Worm (Caenorhabditis elegans): ENCODE results near the gene mrps-18.C.

Gene mrps-18.C

DNA sequence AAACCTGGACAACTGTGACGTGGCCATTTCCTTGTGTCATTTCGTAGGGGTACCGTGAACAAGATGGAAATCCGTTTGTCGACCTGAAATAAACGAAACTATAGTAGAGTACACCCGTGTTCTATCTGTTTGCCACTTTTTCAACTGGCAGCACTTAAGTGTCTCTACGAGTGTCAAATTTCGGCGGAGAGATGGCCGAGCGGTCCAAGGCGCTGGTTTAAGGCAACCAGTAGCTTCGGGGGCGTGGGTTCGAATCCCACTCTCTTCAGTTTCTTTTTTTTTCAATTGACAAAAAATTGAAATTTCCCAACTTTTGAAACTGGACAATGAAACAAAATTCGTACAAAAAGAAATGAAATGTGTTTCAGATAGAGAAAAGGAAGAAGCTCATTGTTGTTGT, 14.4 kb upstream of the mrps-18.C start (continued):
- TF ChIP-seq ceh-32 (tag; optimal IDR thresholded peaks at IDR 0.05; ENCODE audit: poor library complexity) (no peak), mep-1 (tag; optimal IDR thresholded peaks at IDR 0.05) (peak; percentile 35), D1046.2 (GFP tag; IDR thresholded peaks at IDR 0.05) (no peak), snpc-4 (tag; optimal IDR thresholded peaks at IDR 0.05) (no peak), dmd-6 (GFP tag; IDR thresholded peaks at IDR 0.05) (peak; percentile 43), ces-1 (GFP tag; optimal IDR thresholded peaks at IDR 0.05) (no peak), saeg-2 (GFP tag; IDR thresholded peaks at IDR 0.05) (0 out of 2 replicates have a peak, but pooled peaks have one; percentile 36), hif-1 (tag; optimal IDR thresholded peaks at IDR 0.05) (peak in 1 of 2 experiments; percentile 4), ceh-20 (GFP tag; IDR thresholded peaks at IDR 0.05) (0 out of 2 replicates have a peak, but pooled peaks have one; percentile 48), daf-8 (GFP tag; IDR thresholded peaks at IDR 0.05) (no peak), lir-3 (tag; optimal IDR thresholded peaks at IDR 0.05) (no peak), daf-19 (GFP tag; conservative IDR thresholded peaks at IDR 0.05) (no peak), mdt-29 (GFP tag; IDR thresholded peaks at IDR 0.05) (no peak), nhr-42 (GFP tag; IDR thresholded peaks at IDR 0.05) (0 out of 2 replicates have a peak, but pooled peaks have one; percentile 18), hmg-1.1 (GFP tag; IDR thresholded peaks at IDR 0.05) (peak; percentile 68), vab-7 (GFP tag; IDR thresholded peaks at IDR 0.05) (peak; percentile 72; the same call in 1 of the 2 replicates), set-16 (GFP tag; IDR thresholded peaks at IDR 0.05) (no peak; the same call in 1 of the 2 replicates), lsy-2 (tag; optimal IDR thresholded peaks at IDR 0.05) (peak in 1 of 2 experiments; percentile 3), spr-3 (GFP tag; optimal IDR thresholded peaks at IDR 0.05) (no peak)

DNA sequence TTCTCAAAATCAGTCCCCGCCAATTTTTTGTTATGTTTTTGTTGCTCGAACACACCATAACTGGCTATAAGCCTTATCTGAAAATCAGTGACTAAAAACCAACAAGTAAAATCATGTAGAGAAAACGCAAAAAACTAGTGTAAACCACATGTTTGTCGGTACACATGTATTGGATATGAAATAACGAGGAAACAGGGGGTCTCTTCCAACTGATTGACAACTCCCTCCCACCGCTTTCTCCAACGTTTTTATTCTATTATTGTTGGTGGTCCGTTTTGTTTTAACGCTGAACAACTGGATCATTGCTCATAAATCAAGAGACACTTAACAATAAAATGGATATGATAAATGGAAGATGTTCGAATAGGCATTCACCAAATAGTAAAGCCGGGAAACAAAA, 9.2 kb upstream of the mrps-18.C start:
- TF ChIP-seq unc-62 (GFP tag; optimal IDR thresholded peaks at IDR 0.05 in 1 of 2) (peak in 1 of 2 experiments; percentile 69), unc-62 (tag; optimal IDR thresholded peaks at IDR 0.05) (no peak), zfp-2 (tag; optimal IDR thresholded peaks at IDR 0.05) (no peak), T26A8.4 (GFP tag; IDR thresholded peaks at IDR 0.05) (no peak)

ce11 chrII:6729331-6729730, 6.7 kb upstream of the mrps-18.C start, which contains the start of gene T14B4.8:
T14B4.8 (minus strand) TSS chrII:6729390.
- TF ChIP-seq fkh-10 (GFP tag; optimal IDR thresholded peaks at IDR 0.05) (peak; percentile 22), unc-62 (GFP tag; optimal IDR thresholded peaks at IDR 0.05 in 1 of 2) (peak in 1 of 2 experiments; percentile 94), unc-62 (tag; optimal IDR thresholded peaks at IDR 0.05) (no peak), lim-7 (GFP tag; IDR thresholded peaks at IDR 0.05) (no peak), hmg-1.1 (GFP tag; IDR thresholded peaks at IDR 0.05) (peak; percentile 38; the same call in 1 of the 2 replicates)

DNA sequence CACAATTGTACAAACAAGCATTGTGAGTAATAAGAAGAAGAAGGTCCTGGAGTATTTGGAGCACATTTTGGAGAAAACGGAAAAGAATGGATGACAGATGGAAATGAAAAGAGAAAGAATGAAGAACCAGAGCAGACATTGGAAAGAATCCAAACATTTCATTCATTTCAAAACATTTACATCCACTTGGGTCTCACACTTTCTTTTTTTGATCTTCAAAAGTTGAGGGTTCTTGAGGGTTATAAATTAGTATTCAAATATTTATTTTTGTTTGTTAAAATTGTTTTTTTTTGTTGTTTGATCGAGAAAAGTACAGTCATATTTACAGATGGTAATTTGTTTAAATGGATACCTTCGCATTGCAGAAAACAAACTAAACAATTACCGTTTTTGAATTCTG, 2.3 kb upstream of the mrps-18.C start, which contains the start of gene T14B4.9:
Gene T14B4.9 (minus strand): TSS at position 101 of the 400 bp plus-strand sequence.
- TF ChIP-seq ZK337.2 (GFP tag; IDR thresholded peaks at IDR 0.05) (no peak), daf-16 (GFP tag; optimal IDR thresholded peaks at IDR 0.05) (no peak), daf-16 (tag; optimal IDR thresholded peaks at IDR 0.05) (no peak), lin-39 (tag; optimal IDR thresholded peaks at IDR 0.05) (no peak)

ce11 chrII:6734674-6735073, 1.3 kb upstream of the mrps-18.C start, which contains the start of gene T14B4.3:
T14B4.3 (plus strand) TSS chrII:6734937.
- TF ChIP-seq mxl-2 (GFP tag; conservative IDR thresholded peaks at IDR 0.05) (no peak), ama-1 (optimal IDR thresholded peaks at IDR 0.05) (no peak), zfp-3 (GFP tag; conservative IDR thresholded peaks at IDR 0.05) (no peak), nhr-11 (tag; optimal IDR thresholded peaks at IDR 0.05) (peak; percentile 45), dmd-6 (GFP tag; IDR thresholded peaks at IDR 0.05) (no peak), pha-4 (GFP tag; IDR thresholded peaks at IDR 0.05) (no peak), pha-4 (tag; optimal IDR thresholded peaks at IDR 0.05) (peak; percentile 51), ztf-7 (tag; optimal IDR thresholded peaks at IDR 0.05) (no peak), lsy-2 (tag; optimal IDR thresholded peaks at IDR 0.05) (peak in 1 of 2 experiments; percentile 88), Y48G9A.11 (GFP tag; IDR thresholded peaks at IDR 0.05) (no peak), ctbp-1 (GFP tag; IDR thresholded peaks at IDR 0.05) (no peak), lin-13 (GFP tag; optimal IDR thresholded peaks at IDR 0.05) (peak; percentile 14), mes-2 (tag; optimal IDR thresholded peaks at IDR 0.05; ENCODE audit: poor library complexity, severe bottlenecking) (peak; percentile 94), cey-2 (tag; optimal IDR thresholded peaks at IDR 0.05; ENCODE audit: borderline replicate concordance, insufficient read depth) (no peak), nhr-6 (tag; optimal IDR thresholded peaks at IDR 0.05) (peak; percentile 75), daf-19 (GFP tag; conservative IDR thresholded peaks at IDR 0.05) (no peak), nhr-42 (GFP tag; IDR thresholded peaks at IDR 0.05) (no peak), ceh-44 (GFP tag; IDR thresholded peaks at IDR 0.05) (0 out of 2 replicates have a peak, but pooled peaks have one; percentile 27), fos-1 (tag; optimal IDR thresholded peaks at IDR 0.05) (no peak), nhr-111 (GFP tag; optimal IDR thresholded peaks at IDR 0.05) (no peak)

Data from whole organism, L4 larva.